Fruit fly (Drosophila melanogaster) whole organism, embryonic: ENCODE results near the gene CG4455.

ENCODE experiments used
- Antp ChIP-seq: fragments of 200-800 bp; sonication (Bioruptor generic); optimal IDR thresholded peaks from 3 replicates; lab custom pipeline; 2016; ENCODE audit warnings: missing biosample characterization, missing genetic modification characterization
- Bteb2 ChIP-seq: fragments of 200-800 bp; sonication (Bioruptor generic); optimal IDR thresholded peaks from 2 replicates; lab custom pipeline; 2016; ENCODE audit warnings: missing biosample characterization, missing genetic modification characterization
- CG10209 ChIP-seq: fragments of 200-800 bp; sonication (Bioruptor generic); optimal IDR thresholded peaks from 3 replicates; lab custom pipeline; 2017; ENCODE audit warnings: missing biosample characterization, mild to moderate bottlenecking, missing genetic modification characterization, missing genetic modification reagents
- CG10321 ChIP-seq: fragments of 200-800 bp; sonication (Bioruptor generic); IDR thresholded peaks from 2 replicates; pipeline ENCODE4 v1.3.6; 2022; ENCODE audit warnings: missing biosample characterization, missing genetic modification characterization
- CG11723 ChIP-seq: fragments of 200-800 bp; sonication (Bioruptor generic); optimal IDR thresholded peaks from 2 replicates; lab custom pipeline; 2017; ENCODE audit warnings: missing biosample characterization, mild to moderate bottlenecking, missing genetic modification characterization
- CG12942 ChIP-seq: fragments of 200-800 bp; sonication (Bioruptor generic); optimal IDR thresholded peaks from 3 replicates; lab custom pipeline; 2016; ENCODE audit warnings: missing biosample characterization, missing genetic modification characterization
- CG13624 ChIP-seq: fragments of 200-800 bp; sonication (Bioruptor generic); optimal IDR thresholded peaks from 2 replicates; lab custom pipeline; 2016; ENCODE audit warnings: missing biosample characterization, missing genetic modification characterization
- CG14965 ChIP-seq: fragments of 200-800 bp; sonication (Bioruptor generic); optimal IDR thresholded peaks from 2 replicates; lab custom pipeline; 2016; ENCODE audit warnings: missing biosample characterization, missing genetic modification characterization, borderline replicate concordance
- CG18262 ChIP-seq: fragments of 200-800 bp; optimal IDR thresholded peaks from 3 replicates; lab custom pipeline; 2019; ENCODE audit warnings: missing biosample characterization, mild to moderate bottlenecking, missing genetic modification characterization, moderate library complexity
- CG18619 ChIP-seq: fragments of 200-800 bp; sonication (Bioruptor generic); optimal IDR thresholded peaks from 3 replicates; lab custom pipeline; 2017; ENCODE audit warnings: missing biosample characterization, mild to moderate bottlenecking, missing genetic modification characterization
- CG30431 ChIP-seq: fragments of 200-800 bp; sonication (Bioruptor generic); optimal IDR thresholded peaks from 2 replicates; lab custom pipeline; 2017; ENCODE audit warnings: missing biosample characterization, missing genetic modification characterization
- CG34376 ChIP-seq: fragments of 200-800 bp; sonication (Bioruptor generic); optimal IDR thresholded peaks from 2 replicates; lab custom pipeline; 2018; ENCODE audit warnings: missing biosample characterization, mild to moderate bottlenecking, missing genetic modification characterization
- CG5180 ChIP-seq: fragments of 200-800 bp; sonication (Bioruptor generic); optimal IDR thresholded peaks from 3 replicates; lab custom pipeline; 2017; ENCODE audit warnings: missing biosample characterization, missing genetic modification characterization, mild to moderate bottlenecking, moderate library complexity, missing genetic modification reagents
- CG6765 ChIP-seq: fragments of 200-800 bp; sonication (Bioruptor generic); optimal IDR thresholded peaks from 3 replicates; lab custom pipeline; 2017; ENCODE audit warnings: missing biosample characterization, mild to moderate bottlenecking, missing genetic modification characterization
- CG7987 ChIP-seq: fragments of 200-800 bp; sonication (Bioruptor generic); optimal IDR thresholded peaks from 2 replicates; lab custom pipeline; 2018; ENCODE audit warnings: missing biosample characterization, mild to moderate bottlenecking, missing genetic modification characterization, moderate library complexity
- CG8290 ChIP-seq, 3 experiments: fragments of 200-800 bp; sonication (Bioruptor generic); optimal IDR thresholded peaks; 2 replicates each; lab custom pipeline; 2016 to 2019; ENCODE audit warnings: missing biosample characterization in 3 of 3, missing genetic modification characterization in 3 of 3, mild to moderate bottlenecking in 2 of 3, moderate library complexity in 1 of 3
- CG8924 ChIP-seq: fragments of 200-800 bp; optimal IDR thresholded peaks from 3 replicates; lab custom pipeline; 2019; ENCODE audit warnings: missing biosample characterization, mild to moderate bottlenecking, missing genetic modification characterization, moderate library complexity
- CG9727 ChIP-seq: fragments of 200-800 bp; sonication (Bioruptor generic); optimal IDR thresholded peaks from 3 replicates; lab custom pipeline; 2017; ENCODE audit warnings: missing biosample characterization, mild to moderate bottlenecking, missing genetic modification characterization
- CG9876 ChIP-seq: fragments of 200-800 bp; sonication (Bioruptor generic); optimal IDR thresholded peaks from 2 replicates; lab custom pipeline; 2016; ENCODE audit warnings: missing biosample characterization, missing genetic modification characterization
- CTCF ChIP-seq: fragments of 200-800 bp; sonication (Bioruptor generic); optimal IDR thresholded peaks from 2 replicates; lab custom pipeline; 2017; ENCODE audit warnings: missing biosample characterization, mild to moderate bottlenecking, missing genetic modification characterization, moderate library complexity
- Dp ChIP-seq: fragments of 200-800 bp; sonication (Bioruptor generic); optimal IDR thresholded peaks from 2 replicates; lab custom pipeline; 2018; ENCODE audit warnings: missing biosample characterization, mild to moderate bottlenecking, missing genetic modification characterization, moderate library complexity
- Dref ChIP-seq: fragments of 200-800 bp; sonication (Bioruptor generic); IDR thresholded peaks from 2 replicates; pipeline ENCODE4 v1.3.6; 2022; ENCODE audit warnings: missing biosample characterization, missing genetic modification characterization
- ERR ChIP-seq: fragments of 200-800 bp; sonication (Bioruptor generic); optimal IDR thresholded peaks from 2 replicates; lab custom pipeline; 2016; ENCODE audit warnings: missing biosample characterization, missing genetic modification characterization
- Ets65A ChIP-seq: fragments of 200-800 bp; sonication (Bioruptor generic); peaks from one replicate; lab custom pipeline; 2016; ENCODE audit warnings: missing biosample characterization, missing genetic modification characterization
- Hand ChIP-seq: fragments of 200-800 bp; sonication (Bioruptor generic); optimal IDR thresholded peaks from 2 replicates; lab custom pipeline; 2017; ENCODE audit warnings: mild to moderate bottlenecking, missing biosample characterization, missing genetic modification reagents, missing genetic modification characterization
- HmgZ ChIP-seq: fragments of 200-800 bp; sonication (Bioruptor generic); optimal IDR thresholded peaks from 2 replicates; lab custom pipeline; 2018; ENCODE audit warnings: missing biosample characterization, mild to moderate bottlenecking, missing genetic modification characterization
- MBD-R2 ChIP-seq: fragments of 200-800 bp; sonication (Bioruptor generic); IDR thresholded peaks from 2 replicates; pipeline ENCODE4 v1.3.6; 2022; ENCODE audit warnings: missing biosample characterization, missing genetic modification characterization
- NK7.1 ChIP-seq: fragments of 200-800 bp; sonication (Bioruptor generic); optimal IDR thresholded peaks from 3 replicates; lab custom pipeline; 2016; ENCODE audit warnings: missing biosample characterization, missing genetic modification characterization
- Ravus ChIP-seq: fragments of 200-800 bp; sonication (Bioruptor generic); IDR thresholded peaks from 2 replicates; pipeline ENCODE4 v1.3.6; 2022; ENCODE audit warnings: missing biosample characterization, missing genetic modification characterization
- Six4 ChIP-seq: fragments of 200-800 bp; sonication (Bioruptor generic); optimal IDR thresholded peaks from 2 replicates; lab custom pipeline; 2016; ENCODE audit warnings: missing biosample characterization, missing genetic modification characterization
- br ChIP-seq: fragments of >200 bp; optimal IDR thresholded peaks from 2 replicates; lab custom pipeline; 2017
- btn ChIP-seq: fragments of 200-800 bp; sonication (Bioruptor generic); optimal IDR thresholded peaks from 2 replicates; lab custom pipeline; 2016; ENCODE audit warnings: missing biosample characterization, missing genetic modification characterization
- corto ChIP-seq: fragments of 200-800 bp; sonication (Bioruptor generic); optimal IDR thresholded peaks from 2 replicates; lab custom pipeline; 2016; ENCODE audit warnings: missing biosample characterization, mild to moderate bottlenecking, missing genetic modification characterization, moderate library complexity
- eyg ChIP-seq: fragments of 200-800 bp; sonication (Bioruptor generic); optimal IDR thresholded peaks from 3 replicates; lab custom pipeline; 2016; ENCODE audit warnings: missing biosample characterization, missing genetic modification characterization
- fd3F ChIP-seq: fragments of 200-800 bp; sonication (Bioruptor generic); optimal IDR thresholded peaks from 2 replicates; lab custom pipeline; 2018; ENCODE audit warnings: missing biosample characterization, mild to moderate bottlenecking, missing genetic modification characterization, moderate library complexity
- ftz-f1 ChIP-seq: fragments of 200-800 bp; sonication (Bioruptor generic); optimal IDR thresholded peaks from 2 replicates; lab custom pipeline; 2016; ENCODE audit warnings: missing biosample characterization, missing genetic modification characterization
- her ChIP-seq: fragments of 200-800 bp; sonication (Bioruptor generic); optimal IDR thresholded peaks from 2 replicates; lab custom pipeline; 2016; ENCODE audit warnings: missing biosample characterization, missing genetic modification characterization
- hkb ChIP-seq, 2 experiments: fragments of 200-800 bp in 1 of 2; fragments of >200 bp in 1 of 2; sonication (Bioruptor generic) in 1 of 2; IDR thresholded peaks in 1 of 2; optimal IDR thresholded peaks in 1 of 2; 2 replicates each; pipeline versions ENCODE4 v1.3.6 to Lab custom; 2017 to 2022; ENCODE audit warnings: missing biosample characterization in 1 of 2, missing genetic modification characterization in 1 of 2
- jumu ChIP-seq: fragments of 200-800 bp; sonication (Bioruptor generic); optimal IDR thresholded peaks from 3 replicates; lab custom pipeline; 2016; ENCODE audit warnings: missing biosample characterization, missing genetic modification characterization
- kay ChIP-seq: fragments of 200-800 bp; sonication (Bioruptor generic); optimal IDR thresholded peaks from 2 replicates; lab custom pipeline; 2016; ENCODE audit warnings: missing biosample characterization, missing genetic modification characterization
- knrl ChIP-seq: fragments of 200-800 bp; sonication (Bioruptor generic); IDR thresholded peaks from 3 replicates; pipeline ENCODE4 v1.3.6; 2022; ENCODE audit warnings: missing biosample characterization, missing genetic modification characterization; ENCODE audit not compliant: partially characterized antibody
- lilli ChIP-seq: fragments of 200-800 bp; sonication (Bioruptor generic); optimal IDR thresholded peaks from 3 replicates; lab custom pipeline; 2016; ENCODE audit warnings: missing biosample characterization, missing genetic modification characterization
- odd ChIP-seq: fragments of 200-800 bp; sonication (Bioruptor generic); optimal IDR thresholded peaks from 2 replicates; lab custom pipeline; 2017; ENCODE audit warnings: missing biosample characterization, mild to moderate bottlenecking, missing genetic modification characterization
- otp ChIP-seq: fragments of 200-800 bp; sonication (Bioruptor generic); IDR thresholded peaks from 3 replicates; pipeline ENCODE4, ENCODE4 v1.3.6; 2022; ENCODE audit warnings: missing biosample characterization, missing genetic modification characterization
- pb ChIP-seq: fragments of 200-800 bp; sonication (Bioruptor generic); optimal IDR thresholded peaks from 3 replicates; lab custom pipeline; 2016; ENCODE audit warnings: missing biosample characterization, missing genetic modification characterization
- rib ChIP-seq: fragments of 200-800 bp; sonication (Bioruptor generic); IDR thresholded peaks from 2 replicates; pipeline ENCODE4 v1.3.6; 2022; ENCODE audit warnings: missing biosample characterization, missing genetic modification characterization
- sisA ChIP-seq: fragments of 200-800 bp; sonication (Bioruptor generic); IDR thresholded peaks from 2 replicates; pipeline ENCODE4 v1.3.6; 2022; ENCODE audit warnings: missing biosample characterization, missing genetic modification characterization
- tna ChIP-seq: fragments of 200-800 bp; sonication (Bioruptor generic); IDR thresholded peaks from 2 replicates; pipeline ENCODE4 v1.3.6; 2022; ENCODE audit warnings: missing biosample characterization, missing genetic modification characterization; ENCODE audit not compliant: partially characterized antibody
- usp ChIP-seq: fragments of >200 bp; optimal IDR thresholded peaks from 2 replicates; lab custom pipeline; 2017; ENCODE audit warnings: missing biosample characterization, missing genetic modification characterization
- yki ChIP-seq: fragments of >200 bp; optimal IDR thresholded peaks from 3 replicates; lab custom pipeline; 2018

CG4455 gene

DNA sequence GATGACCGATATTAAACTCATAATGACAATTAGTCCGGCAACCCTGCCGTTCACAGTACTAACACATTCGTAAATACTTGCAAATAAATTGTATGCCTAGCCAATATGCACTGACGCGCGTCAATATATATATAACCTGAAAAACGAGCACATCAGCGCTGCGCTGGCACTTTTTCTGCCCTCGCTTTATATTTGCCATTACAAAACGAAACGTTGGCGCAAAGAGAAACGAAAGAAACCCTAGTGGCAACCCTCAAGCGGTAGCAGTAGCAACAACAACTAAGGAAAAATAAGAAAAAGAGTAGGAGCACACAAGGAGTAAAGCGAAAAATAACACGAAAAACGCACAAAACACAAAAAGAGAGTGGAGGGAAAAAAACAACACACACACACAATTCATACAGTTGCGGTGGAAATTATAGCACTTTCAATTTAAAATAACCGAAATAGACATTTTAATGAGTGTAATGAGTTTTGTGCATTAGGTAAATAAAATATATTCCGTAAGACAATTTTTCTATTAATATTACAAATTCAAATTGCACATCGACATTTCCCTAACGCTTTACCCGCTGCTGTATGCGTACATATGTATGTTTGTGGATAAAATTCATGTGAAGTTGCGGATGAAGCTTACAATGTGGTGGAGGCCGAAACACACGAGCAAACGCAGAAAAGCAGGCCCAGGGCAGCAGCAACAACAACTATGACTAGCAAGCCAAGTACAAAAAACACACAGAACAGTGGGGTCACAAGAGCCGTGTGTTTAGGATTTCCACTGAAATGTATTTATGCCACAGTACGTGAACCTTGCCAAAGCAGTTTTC, 1.8 kb upstream of the CG4455 start (continued):
- peak; percentile 97 for TF ChIP-seq Antp (GFP tag; lab: Kevin White, UChicago)
- peak; percentile 99 for TF ChIP-seq sisA (GFP tag; lab: Robert Waterston, UW)
- TF ChIP-seq CG11723 (GFP tag; lab: Kevin White, UChicago): peak; percentile 98
- peak; percentile 95 for TF ChIP-seq her
- TF ChIP-seq ERR: peak; percentile 97
- peak; percentile 95 for TF ChIP-seq pb (GFP tag; lab: Kevin White, UChicago)
- peak; percentile 97 for TF ChIP-seq jumu (GFP tag; lab: Kevin White, UChicago)
- peak; percentile 99 for TF ChIP-seq CG10209
- TF ChIP-seq usp: no peak
- TF ChIP-seq odd (GFP tag; lab: Kevin White, UChicago): peak; percentile 99
- peak; percentile 94 for TF ChIP-seq corto (GFP tag; lab: Kevin White, UChicago)
- TF ChIP-seq br: no peak
- peak; percentile 66 for TF ChIP-seq yki
- TF ChIP-seq Six4 (GFP tag; lab: Kevin White, UChicago): peak; percentile 98
- TF ChIP-seq MBD-R2: peak; percentile 99
- TF ChIP-seq CG9876 (GFP tag; lab: Kevin White, UChicago): peak; percentile 93
- peak; percentile 97 for TF ChIP-seq NK7.1
- TF ChIP-seq ftz-f1 (GFP tag; lab: Kevin White, UChicago): peak; percentile 90
- TF ChIP-seq CG18262: peak; percentile 99
- TF ChIP-seq rib (GFP tag; lab: Robert Waterston, UW): peak; percentile 99
- TF ChIP-seq CG14965: peak; percentile 81
- TF ChIP-seq CG30431 (GFP tag; lab: Kevin White, UChicago): peak; percentile 97
- TF ChIP-seq CG12942: peak; percentile 98
- TF ChIP-seq CG18619 (GFP tag; lab: Kevin White, UChicago): peak; percentile 99
- TF ChIP-seq knrl (GFP tag; lab: Robert Waterston, UW): no peak
- peak; percentile 97 for TF ChIP-seq CG7987
- TF ChIP-seq fd3F: peak; percentile 99
- TF ChIP-seq CG8290 (GFP tag; optimal IDR thresholded peaks at IDR 0.05; lab: Kevin White, UChicago): peak; percentile 98
- peak; percentile 95 to 99 for TF ChIP-seq CG8290 (tag; optimal IDR thresholded peaks at IDR 0.05; lab: Kevin White, UChicago)
- TF ChIP-seq CG5180 (GFP tag; lab: Kevin White, UChicago): peak; percentile 94
- peak; percentile 100 for TF ChIP-seq CG34376 (GFP tag; lab: Kevin White, UChicago)
- TF ChIP-seq Bteb2 (GFP tag; lab: Kevin White, UChicago): peak; percentile 99
- peak; percentile 36; the same call in 1 of the 2 replicates for TF ChIP-seq Dref (GFP tag; lab: Robert Waterston, UW)
- peak; percentile 96 for TF ChIP-seq eyg (GFP tag; lab: Kevin White, UChicago)
- TF ChIP-seq CG8924: peak; percentile 99
- TF ChIP-seq Hand (GFP tag; lab: Kevin White, UChicago): peak; percentile 99
- peak; percentile 99 for TF ChIP-seq CG6765 (GFP tag; lab: Kevin White, UChicago)
- TF ChIP-seq Ets65A: peak; percentile 100
- TF ChIP-seq kay (GFP tag; lab: Kevin White, UChicago): peak; percentile 98
- peak; percentile 71 for TF ChIP-seq CTCF (GFP tag; lab: Kevin White, UChicago)
- peak; percentile 99 for TF ChIP-seq lilli (GFP tag; lab: Kevin White, UChicago)
- peak; percentile 97 for TF ChIP-seq btn
- peak; percentile 88 for TF ChIP-seq CG10321 (GFP tag; lab: Robert Waterston, UW)
- TF ChIP-seq otp (GFP tag; lab: Robert Waterston, UW): peak; percentile 98
- TF ChIP-seq CG9727: peak; percentile 99
- peak; percentile 99 for TF ChIP-seq CG13624
- TF ChIP-seq HmgZ (tag; lab: Kevin White, UChicago): peak; percentile 99
- no peak for TF ChIP-seq hkb (optimal IDR thresholded peaks at IDR 0.05; lab: Kevin White, UChicago)
- TF ChIP-seq hkb (GFP tag; IDR thresholded peaks at IDR 0.05; lab: Robert Waterston, UW): peak; percentile 100
- no peak for TF ChIP-seq tna (GFP tag; lab: Robert Waterston, UW)
- TF ChIP-seq Dp (GFP tag; lab: Kevin White, UChicago): peak; percentile 34
- peak; percentile 96 for TF ChIP-seq Ravus (GFP tag; lab: Robert Waterston, UW)
